Worm (Caenorhabditis elegans): ENCODE results near the gene K12H4.2.

- TF ChIP-seq ama-1 (optimal IDR thresholded peaks at IDR 0.05) (no peak), ama-1 (GFP tag; optimal IDR thresholded peaks at IDR 0.05) (no peak), unc-130 (GFP tag; optimal IDR thresholded peaks at IDR 0.05) (no peak), T07F8.4 (tag; optimal IDR thresholded peaks at IDR 0.05) (no peak)
These were observed 29.7 kb downstream of the K12H4.2 start for ce11 chrIII:8077180-8077579.
